Fruit fly (Drosophila melanogaster) whole organism, embryonic: Measurements from ENCODE around the gene nompC.

Source experiments
- BEAF-32 ChIP-seq: fragments of 200-800 bp; sonication (Bioruptor generic); optimal IDR thresholded peaks from 3 replicates; lab custom pipeline; 2017; ENCODE audit warnings: missing biosample characterization, missing genetic modification characterization, mild to moderate bottlenecking, moderate library complexity, missing genetic modification reagents
- CG12219 ChIP-seq: fragments of 200-800 bp; sonication (Bioruptor generic); optimal IDR thresholded peaks from 3 replicates; lab custom pipeline; 2018; ENCODE audit warnings: missing biosample characterization, mild to moderate bottlenecking, missing genetic modification characterization
- CG12942 ChIP-seq: fragments of 200-800 bp; sonication (Bioruptor generic); optimal IDR thresholded peaks from 3 replicates; lab custom pipeline; 2016; ENCODE audit warnings: missing biosample characterization, missing genetic modification characterization
- CG13894 ChIP-seq: fragments of 200-800 bp; sonication (Bioruptor generic); optimal IDR thresholded peaks from 3 replicates; lab custom pipeline; 2018; ENCODE audit warnings: missing biosample characterization, mild to moderate bottlenecking, missing genetic modification characterization, moderate library complexity
- CG14710 ChIP-seq: fragments of 200-800 bp; sonication (Bioruptor generic); optimal IDR thresholded peaks from 3 replicates; lab custom pipeline; 2019; ENCODE audit warnings: missing biosample characterization, mild to moderate bottlenecking, missing genetic modification characterization, moderate library complexity
- CG15514 ChIP-seq: fragments of 200-800 bp; sonication (Bioruptor generic); optimal IDR thresholded peaks from 3 replicates; lab custom pipeline; 2017; ENCODE audit warnings: missing biosample characterization, missing genetic modification characterization, mild to moderate bottlenecking, moderate library complexity, missing genetic modification reagents
- CG16813 ChIP-seq: fragments of 200-800 bp; sonication (Bioruptor generic); IDR thresholded peaks from 3 replicates; pipeline ENCODE4 v1.3.6; 2022; ENCODE audit warnings: missing biosample characterization, missing genetic modification characterization; ENCODE audit not compliant: partially characterized antibody
- CG17361 ChIP-seq: fragments of 200-800 bp; sonication (Bioruptor generic); IDR thresholded peaks from 3 replicates; pipeline ENCODE4 v1.3.6; 2022; ENCODE audit warnings: missing biosample characterization, missing genetic modification characterization
- CG2120 ChIP-seq: fragments of 200-800 bp; sonication (Bioruptor generic); optimal IDR thresholded peaks from 3 replicates; lab custom pipeline; 2016; ENCODE audit warnings: missing biosample characterization, missing genetic modification characterization
- CG2199 ChIP-seq: fragments of 200-800 bp; sonication (Bioruptor generic); IDR thresholded peaks from 3 replicates; pipeline ENCODE4 v1.3.6; 2022; ENCODE audit warnings: missing biosample characterization, missing genetic modification characterization
- CG30020 ChIP-seq: fragments of 200-800 bp; optimal IDR thresholded peaks from 2 replicates; lab custom pipeline; 2019; ENCODE audit warnings: missing biosample characterization, mild to moderate bottlenecking, missing genetic modification characterization, moderate library complexity
- CG31388 ChIP-seq: fragments of 200-800 bp; sonication (Bioruptor generic); optimal IDR thresholded peaks from 2 replicates; lab custom pipeline; 2016; ENCODE audit warnings: missing biosample characterization, missing genetic modification characterization
- CG32772 ChIP-seq: fragments of 200-800 bp; sonication (Bioruptor generic); IDR thresholded peaks from 2 replicates; pipeline ENCODE4 v1.3.6; 2022; ENCODE audit warnings: missing biosample characterization, missing genetic modification characterization
- CG3995 ChIP-seq: fragments of 200-800 bp; sonication (Bioruptor generic); optimal IDR thresholded peaks from 3 replicates; lab custom pipeline; 2016; ENCODE audit warnings: missing biosample characterization, missing genetic modification characterization
- CG4328 ChIP-seq: fragments of 200-800 bp; sonication (Bioruptor generic); optimal IDR thresholded peaks from 3 replicates; lab custom pipeline; 2017; ENCODE audit warnings: missing biosample characterization, missing genetic modification reagents, missing genetic modification characterization
- CG4404 ChIP-seq: fragments of 200-800 bp; sonication (Bioruptor generic); IDR thresholded peaks from 2 replicates; pipeline ENCODE4 v1.3.6; 2022; ENCODE audit warnings: missing biosample characterization, missing genetic modification characterization
- CG4707 ChIP-seq: fragments of 200-800 bp; sonication (Bioruptor generic); optimal IDR thresholded peaks from 2 replicates; lab custom pipeline; 2018; ENCODE audit warnings: missing biosample characterization, mild to moderate bottlenecking, missing genetic modification characterization, moderate library complexity
- CG6654 ChIP-seq: fragments of 200-800 bp; sonication (Bioruptor generic); optimal IDR thresholded peaks from 2 replicates; lab custom pipeline; 2017; ENCODE audit warnings: missing biosample characterization, mild to moderate bottlenecking, missing genetic modification characterization
- CG7928 ChIP-seq: fragments of 200-800 bp; sonication (Bioruptor generic); optimal IDR thresholded peaks from 2 replicates; lab custom pipeline; 2017; ENCODE audit warnings: missing biosample characterization, mild to moderate bottlenecking, missing genetic modification characterization
- CG8388 ChIP-seq: fragments of 200-800 bp; sonication (Bioruptor generic); optimal IDR thresholded peaks from 2 replicates; lab custom pipeline; 2019; ENCODE audit warnings: missing biosample characterization, mild to moderate bottlenecking, missing genetic modification characterization, moderate library complexity
- CTCF ChIP-seq: fragments of 200-800 bp; sonication (Bioruptor generic); optimal IDR thresholded peaks from 2 replicates; lab custom pipeline; 2017; ENCODE audit warnings: missing biosample characterization, mild to moderate bottlenecking, missing genetic modification characterization, moderate library complexity
- CrebB ChIP-seq: fragments of 200-800 bp; sonication (Bioruptor generic); optimal IDR thresholded peaks from 3 replicates; lab custom pipeline; 2018; ENCODE audit warnings: missing biosample characterization, mild to moderate bottlenecking, missing genetic modification characterization
- Dad ChIP-seq: fragments of 200-800 bp; sonication (Bioruptor generic); optimal IDR thresholded peaks from 3 replicates; lab custom pipeline; 2016; ENCODE audit warnings: missing biosample characterization, missing genetic modification characterization
- HHEX ChIP-seq: fragments of 200-800 bp; sonication (Bioruptor generic); optimal IDR thresholded peaks from 3 replicates; lab custom pipeline; 2017; ENCODE audit warnings: missing biosample characterization, mild to moderate bottlenecking, missing genetic modification characterization, missing genetic modification reagents
- HmgZ ChIP-seq: fragments of 200-800 bp; sonication (Bioruptor generic); optimal IDR thresholded peaks from 2 replicates; lab custom pipeline; 2018; ENCODE audit warnings: missing biosample characterization, mild to moderate bottlenecking, missing genetic modification characterization
- Hr51 ChIP-seq, 2 experiments: fragments of 200-800 bp; sonication (Bioruptor generic); optimal IDR thresholded peaks; 2 replicates in 1 of 2; 3 replicates in 1 of 2; lab custom pipeline; 2016 to 2018; ENCODE audit warnings: missing biosample characterization in 2 of 2, missing genetic modification characterization in 2 of 2, mild to moderate bottlenecking in 1 of 2, moderate library complexity in 1 of 2
- Myb ChIP-seq: fragments of 200-800 bp; sonication (Bioruptor generic); optimal IDR thresholded peaks from 2 replicates; lab custom pipeline; 2016; ENCODE audit warnings: missing biosample characterization, missing genetic modification characterization
- Oaz ChIP-seq: fragments of 200-800 bp; sonication (Bioruptor generic); IDR thresholded peaks from 2 replicates; pipeline ENCODE4 v1.3.6; 2022; ENCODE audit warnings: missing biosample characterization, missing genetic modification characterization
- Ravus ChIP-seq: fragments of 200-800 bp; sonication (Bioruptor generic); IDR thresholded peaks from 2 replicates; pipeline ENCODE4 v1.3.6; 2022; ENCODE audit warnings: missing biosample characterization, missing genetic modification characterization
- Sox102F ChIP-seq: fragments of 200-800 bp; sonication (Bioruptor generic); optimal IDR thresholded peaks from 2 replicates; lab custom pipeline; 2018; ENCODE audit warnings: missing biosample characterization, mild to moderate bottlenecking, missing genetic modification characterization, moderate library complexity
- bsh ChIP-seq, 2 experiments: fragments of 200-800 bp; sonication (Bioruptor generic); optimal IDR thresholded peaks; 2 replicates each; lab custom pipeline; 2017 to 2018; ENCODE audit warnings: mild to moderate bottlenecking in 2 of 2, missing biosample characterization in 2 of 2, missing genetic modification characterization in 2 of 2, moderate library complexity in 1 of 2
- btn ChIP-seq: fragments of 200-800 bp; sonication (Bioruptor generic); optimal IDR thresholded peaks from 2 replicates; lab custom pipeline; 2016; ENCODE audit warnings: missing biosample characterization, missing genetic modification characterization
- ci ChIP-seq: fragments of 200-800 bp; sonication (Bioruptor generic); IDR thresholded peaks from 3 replicates; pipeline ENCODE4 v1.3.6; 2022; ENCODE audit warnings: missing biosample characterization, missing genetic modification characterization
- crc ChIP-seq: fragments of 200-800 bp; sonication (Bioruptor generic); optimal IDR thresholded peaks from 2 replicates; lab custom pipeline; 2016; ENCODE audit warnings: missing biosample characterization, missing genetic modification characterization
- croc ChIP-seq: fragments of 200-800 bp; sonication (Bioruptor generic); conservative IDR thresholded peaks from 3 replicates; pipeline ENCODE4 v1.3.6; 2022; ENCODE audit warnings: missing biosample characterization, missing genetic modification characterization
- dmrt11E ChIP-seq: fragments of 200-800 bp; sonication (Bioruptor generic); optimal IDR thresholded peaks from 3 replicates; lab custom pipeline; 2018; ENCODE audit warnings: missing biosample characterization, mild to moderate bottlenecking, missing genetic modification characterization, moderate library complexity
- dpn ChIP-seq, 2 experiments: fragments of 200-800 bp; sonication (Bioruptor generic); optimal IDR thresholded peaks; 3 replicates each; lab custom pipeline; 2016; ENCODE audit warnings: missing biosample characterization in 2 of 2, missing genetic modification characterization in 2 of 2
- esg ChIP-seq: fragments of 200-800 bp; sonication (Bioruptor generic); conservative IDR thresholded peaks from 2 replicates; pipeline ENCODE4 v1.3.6; 2022; ENCODE audit warnings: missing biosample characterization, missing genetic modification characterization
- gcm ChIP-seq: fragments of 200-800 bp; sonication (Bioruptor generic); optimal IDR thresholded peaks from 2 replicates; lab custom pipeline; 2019; ENCODE audit warnings: missing biosample characterization, mild to moderate bottlenecking, missing genetic modification characterization, moderate library complexity
- grau ChIP-seq: fragments of 200-800 bp; optimal IDR thresholded peaks from 3 replicates; lab custom pipeline; 2019; ENCODE audit warnings: missing biosample characterization, mild to moderate bottlenecking, missing genetic modification characterization, moderate library complexity
- kni ChIP-seq: fragments of 200-800 bp; sonication (Bioruptor generic); optimal IDR thresholded peaks from 3 replicates; lab custom pipeline; 2017; ENCODE audit warnings: mild to moderate bottlenecking, missing biosample characterization, missing genetic modification reagents, missing genetic modification characterization
- mirr ChIP-seq: fragments of 200-800 bp; sonication (Bioruptor generic); optimal IDR thresholded peaks from 3 replicates; lab custom pipeline; 2018; ENCODE audit warnings: missing biosample characterization, mild to moderate bottlenecking, missing genetic modification characterization
- mld ChIP-seq: fragments of 200-800 bp; sonication (Bioruptor generic); IDR thresholded peaks from 3 replicates; pipeline ENCODE4 v1.3.6; 2022; ENCODE audit warnings: missing biosample characterization, missing genetic modification characterization; ENCODE audit not compliant: partially characterized antibody
- pho ChIP-seq: fragments of 200-800 bp; sonication (Bioruptor generic); optimal IDR thresholded peaks from 2 replicates; lab custom pipeline; 2016; ENCODE audit warnings: missing biosample characterization, missing genetic modification characterization
- psq ChIP-seq: fragments of 200-800 bp; sonication (Bioruptor generic); optimal IDR thresholded peaks from 2 replicates; lab custom pipeline; 2017; ENCODE audit warnings: missing biosample characterization, missing genetic modification characterization
- ro ChIP-seq: fragments of 200-800 bp; sonication (Bioruptor generic); IDR thresholded peaks from 2 replicates; pipeline ENCODE4 v1.3.6; 2022; ENCODE audit warnings: missing biosample characterization, missing genetic modification characterization
- salm ChIP-seq: fragments of 200-800 bp; sonication (Bioruptor generic); optimal IDR thresholded peaks from 2 replicates; lab custom pipeline; 2018; ENCODE audit warnings: missing biosample characterization, mild to moderate bottlenecking, missing genetic modification characterization
- schlank ChIP-seq: fragments of 200-800 bp; sonication (Bioruptor generic); optimal IDR thresholded peaks from 2 replicates; lab custom pipeline; 2018; ENCODE audit warnings: missing biosample characterization, mild to moderate bottlenecking, missing genetic modification characterization
- scrt ChIP-seq: fragments of 200-800 bp; sonication (Bioruptor generic); optimal IDR thresholded peaks from 2 replicates; lab custom pipeline; 2018; ENCODE audit warnings: missing biosample characterization, mild to moderate bottlenecking, missing genetic modification characterization, moderate library complexity
- sima ChIP-seq: fragments of 200-800 bp; sonication (Bioruptor generic); optimal IDR thresholded peaks from 2 replicates; lab custom pipeline; 2016; ENCODE audit warnings: missing biosample characterization, missing genetic modification characterization
- slou ChIP-seq: fragments of 200-800 bp; sonication (Bioruptor generic); optimal IDR thresholded peaks from 3 replicates; lab custom pipeline; 2016; ENCODE audit warnings: missing biosample characterization, missing genetic modification characterization
- sqz ChIP-seq: fragments of 200-800 bp; sonication (Bioruptor generic); optimal IDR thresholded peaks from 3 replicates; lab custom pipeline; 2018; ENCODE audit warnings: missing biosample characterization, mild to moderate bottlenecking, missing genetic modification characterization

nompC gene

dm6 chr2L:5378829-5379228 lies 32.8 kb downstream of the nompC start (continued):
- TF ChIP-seq esg (GFP tag; lab: Robert Waterston, UW) (no peak), CG15514 (GFP tag; lab: Kevin White, UChicago) (no peak), BEAF-32 (no peak), Myb (GFP tag; lab: Kevin White, UChicago) (no peak), btn (GFP tag; lab: Kevin White, UChicago) (no peak), CG12219 (GFP tag; lab: Kevin White, UChicago) (no peak), CG8388 (peak; percentile 22), CG12942 (GFP tag; lab: Kevin White, UChicago) (no peak), CTCF (no peak), CG2199 (GFP tag; lab: Robert Waterston, UW) (no peak), crc (GFP tag; lab: Kevin White, UChicago) (no peak), CG4707 (GFP tag; lab: Kevin White, UChicago) (no peak), CrebB (tag; lab: Kevin White, UChicago) (no peak), grau (tag; lab: Kevin White, UChicago) (peak; percentile 5), ci (GFP tag; lab: Robert Waterston, UW) (0 out of 3 replicates have a peak, but pooled peaks have one; percentile 37), scrt (GFP tag; lab: Kevin White, UChicago) (no peak), Dad (no peak), salm (no peak), CG7928 (GFP tag; lab: Kevin White, UChicago) (no peak), Ravus (no peak), CG6654 (GFP tag; lab: Kevin White, UChicago) (no peak), ro (GFP tag; lab: Robert Waterston, UW) (no peak), HmgZ (tag; lab: Kevin White, UChicago) (no peak), Oaz (GFP tag; lab: Robert Waterston, UW) (no peak), gcm (GFP tag; lab: Kevin White, UChicago) (no peak), croc (GFP tag; lab: Robert Waterston, UW) (no peak), CG30020 (no peak), schlank (tag; lab: Kevin White, UChicago) (no peak), mld (GFP tag; lab: Robert Waterston, UW) (no peak), CG4404 (GFP tag; lab: Robert Waterston, UW) (no peak), slou (GFP tag; lab: Kevin White, UChicago) (no peak), kni (GFP tag; lab: Kevin White, UChicago) (no peak), sima (GFP tag; lab: Kevin White, UChicago) (no peak), Hr51 (GFP tag; optimal IDR thresholded peaks at IDR 0.05; lab: Kevin White, UChicago) (no peak), pho (GFP tag; lab: Kevin White, UChicago) (no peak), CG2120 (GFP tag; lab: Kevin White, UChicago) (no peak), CG14710 (tag; lab: Kevin White, UChicago) (peak; percentile 32), CG17361 (GFP tag; lab: Robert Waterston, UW) (peak; percentile 47; the same call in 1 of the 3 replicates), sqz (GFP tag; lab: Kevin White, UChicago) (no peak), CG32772 (GFP tag; lab: Robert Waterston, UW) (no peak), psq (no peak), bsh (GFP tag; optimal IDR thresholded peaks at IDR 0.05; lab: Kevin White, UChicago) (peak in 1 of 2 experiments; percentile 67), CG16813 (GFP tag; lab: Robert Waterston, UW) (no peak), CG31388 (GFP tag; lab: Kevin White, UChicago) (no peak), dpn (GFP tag; optimal IDR thresholded peaks at IDR 0.05; lab: Kevin White, UChicago) (no peak), dmrt11E (tag; lab: Kevin White, UChicago) (peak; percentile 64), mirr (GFP tag; lab: Kevin White, UChicago) (no peak), CG13894 (tag; lab: Kevin White, UChicago) (no peak), CG3995 (GFP tag; lab: Kevin White, UChicago) (no peak), CG4328 (GFP tag; lab: Kevin White, UChicago) (no peak), HHEX (GFP tag; lab: Kevin White, UChicago) (no peak), Sox102F (GFP tag; lab: Kevin White, UChicago) (peak; percentile 43)
